Fruit fly (Drosophila melanogaster) whole organism, wandering third instar larva: ENCODE results near the gene pit.
A peak's percentile ranks its signal among the peaks of the same experiment; 100 is the strongest.

Experiments used
- Abd-B ChIP-seq: fragments of >200 bp; optimal IDR thresholded peaks from 2 replicates; lab custom pipeline; 2017; ENCODE audit warnings: missing biosample characterization, missing genetic modification characterization
- CG32264 ChIP-seq: fragments of 200-800 bp; sonication (Bioruptor generic); optimal IDR thresholded peaks from 2 replicates; lab custom pipeline; 2016; ENCODE audit warnings: missing biosample characterization, missing genetic modification characterization
- CG9705 ChIP-seq: fragments of 200-800 bp; sonication (Bioruptor generic); optimal IDR thresholded peaks from 2 replicates; lab custom pipeline; 2018; ENCODE audit warnings: missing biosample characterization, mild to moderate bottlenecking, missing genetic modification characterization
- CrebA ChIP-seq: fragments of 200-800 bp; sonication (Bioruptor generic); optimal IDR thresholded peaks from 2 replicates; lab custom pipeline; 2016; ENCODE audit warnings: missing biosample characterization, mild to moderate bottlenecking, missing genetic modification characterization, borderline replicate concordance
- Dfd ChIP-seq: fragments of >200 bp; optimal IDR thresholded peaks from 2 replicates; lab custom pipeline; 2017; ENCODE audit warnings: missing biosample characterization, missing genetic modification characterization
- GATAd ChIP-seq: sonication (Bioruptor generic); optimal IDR thresholded peaks from 2 replicates; lab custom pipeline; 2016; ENCODE audit warnings: missing biosample characterization, missing genetic modification characterization
- HLH106 ChIP-seq: fragments of 200-800 bp; optimal IDR thresholded peaks from 3 replicates; lab custom pipeline; 2019; ENCODE audit warnings: missing biosample characterization, mild to moderate bottlenecking, missing genetic modification characterization, moderate library complexity
- Hr78 ChIP-seq: fragments of >200 bp; optimal IDR thresholded peaks from 2 replicates; lab custom pipeline; 2017; ENCODE audit warnings: missing biosample characterization, missing genetic modification characterization
- Hr83 ChIP-seq: fragments of 200-300 bp; sonication (Bioruptor generic); optimal IDR thresholded peaks from 2 replicates; lab custom pipeline; 2016; ENCODE audit warnings: missing biosample characterization, mild to moderate bottlenecking, missing genetic modification characterization, moderate library complexity; ENCODE audit not compliant: poor library complexity, severe bottlenecking
- Jra ChIP-seq: sonication (Bioruptor generic); optimal IDR thresholded peaks from 2 replicates; lab custom pipeline; 2016; ENCODE audit warnings: missing biosample characterization, missing genetic modification characterization
- Myc ChIP-seq: fragments of >200 bp; optimal IDR thresholded peaks from 2 replicates; lab custom pipeline; 2017
- N ChIP-seq: fragments of >200 bp; optimal IDR thresholded peaks from 2 replicates; lab custom pipeline; 2018; ENCODE audit warnings: missing biosample characterization, missing external identifiers, missing genetic modification characterization
- OdsH ChIP-seq: fragments of 200-800 bp; sonication (Bioruptor generic); optimal IDR thresholded peaks from 2 replicates; lab custom pipeline; 2016; ENCODE audit warnings: missing biosample characterization, mild to moderate bottlenecking, missing genetic modification characterization
- Rel ChIP-seq, 2 experiments: fragments of 200-800 bp; sonication (Bioruptor generic) in 1 of 2; optimal IDR thresholded peaks; 2 replicates in 1 of 2; 3 replicates in 1 of 2; lab custom pipeline; 2016 to 2019; ENCODE audit warnings: mild to moderate bottlenecking in 2 of 2, missing biosample characterization in 2 of 2, missing genetic modification characterization in 2 of 2, moderate library complexity in 1 of 2
- Sp1 ChIP-seq: fragments of 200-800 bp; sonication (Bioruptor generic); optimal IDR thresholded peaks from 3 replicates; lab custom pipeline; 2019; ENCODE audit warnings: missing biosample characterization, mild to moderate bottlenecking, missing genetic modification characterization, moderate library complexity
- Vsx2 ChIP-seq: fragments of 200-300, 225-300 bp; sonication (Bioruptor generic); optimal IDR thresholded peaks from 2 replicates; lab custom pipeline; 2018; ENCODE audit warnings: missing biosample characterization, missing genetic modification characterization; ENCODE audit not compliant: partially characterized antibody
- br ChIP-seq: fragments of 200-800 bp; sonication (Bioruptor generic); optimal IDR thresholded peaks from 2 replicates; lab custom pipeline; 2016; ENCODE audit warnings: missing biosample characterization, missing genetic modification characterization
- brk ChIP-seq: fragments of 200-800 bp; sonication (Bioruptor generic); optimal IDR thresholded peaks from 2 replicates; lab custom pipeline; 2016; ENCODE audit warnings: missing biosample characterization, mild to moderate bottlenecking, missing genetic modification characterization
- dl ChIP-seq, 2 experiments: fragments of 175-275, 200-275 bp in 1 of 2; fragments of 200-275 bp in 1 of 2; sonication (Bioruptor generic); optimal IDR thresholded peaks; lab custom pipeline; 2018; ENCODE audit warnings: mild to moderate bottlenecking in 2 of 2, missing biosample characterization in 2 of 2, missing genetic modification characterization in 2 of 2, moderate library complexity in 2 of 2; ENCODE audit not compliant: partially characterized antibody in 2 of 2, insufficient read depth in 1 of 2
- dmrt93B ChIP-seq: fragments of 200-800 bp; sonication (Bioruptor generic); optimal IDR thresholded peaks from 2 replicates; lab custom pipeline; 2018; ENCODE audit warnings: missing biosample characterization, mild to moderate bottlenecking, missing genetic modification characterization
- ey ChIP-seq: fragments of 200-800 bp; sonication (Bioruptor generic); optimal IDR thresholded peaks from 2 replicates; lab custom pipeline; 2016; ENCODE audit warnings: missing biosample characterization, missing genetic modification characterization
- foxo ChIP-seq, 2 experiments: fragments of 200-800 bp; sonication (Bioruptor generic); optimal IDR thresholded peaks; 2 replicates in 1 of 2; 3 replicates in 1 of 2; lab custom pipeline; 2016 to 2017; ENCODE audit warnings: missing biosample characterization in 2 of 2, missing genetic modification characterization in 2 of 2
- fru ChIP-seq: fragments of 200-800 bp; sonication (Bioruptor generic); optimal IDR thresholded peaks from 3 replicates; lab custom pipeline; 2016; ENCODE audit warnings: missing biosample characterization, mild to moderate bottlenecking, missing genetic modification characterization
- h ChIP-seq: fragments of 200-800 bp; sonication (Bioruptor generic); optimal IDR thresholded peaks from 3 replicates; lab custom pipeline; 2016; ENCODE audit warnings: missing biosample characterization, mild to moderate bottlenecking, missing genetic modification characterization
- jim ChIP-seq: fragments of 175-275, 200-325 bp; sonication (Bioruptor generic); optimal IDR thresholded peaks from 2 replicates; lab custom pipeline; 2016; ENCODE audit warnings: missing biosample characterization, mild to moderate bottlenecking, missing genetic modification characterization
- pan ChIP-seq: fragments of >200 bp; optimal IDR thresholded peaks from 2 replicates; lab custom pipeline; 2017
- psq ChIP-seq: fragments of 200-800 bp; sonication (Bioruptor generic); optimal IDR thresholded peaks from 3 replicates; lab custom pipeline; 2017; ENCODE audit warnings: missing biosample characterization, mild to moderate bottlenecking, missing genetic modification characterization, moderate library complexity
- rgr ChIP-seq: fragments of 200-800 bp; sonication (Bioruptor generic); optimal IDR thresholded peaks from 3 replicates; lab custom pipeline; 2016; ENCODE audit warnings: missing biosample characterization, mild to moderate bottlenecking, missing genetic modification characterization
- sv ChIP-seq: fragments of 200-800 bp; sonication (Bioruptor generic); optimal IDR thresholded peaks from 3 replicates; lab custom pipeline; 2016; ENCODE audit warnings: missing biosample characterization, missing genetic modification characterization
- woc ChIP-seq: sonication (Bioruptor generic); optimal IDR thresholded peaks from 2 replicates; lab custom pipeline; 2016; ENCODE audit warnings: missing biosample characterization, mild to moderate bottlenecking, missing genetic modification characterization

pit gene

DNA sequence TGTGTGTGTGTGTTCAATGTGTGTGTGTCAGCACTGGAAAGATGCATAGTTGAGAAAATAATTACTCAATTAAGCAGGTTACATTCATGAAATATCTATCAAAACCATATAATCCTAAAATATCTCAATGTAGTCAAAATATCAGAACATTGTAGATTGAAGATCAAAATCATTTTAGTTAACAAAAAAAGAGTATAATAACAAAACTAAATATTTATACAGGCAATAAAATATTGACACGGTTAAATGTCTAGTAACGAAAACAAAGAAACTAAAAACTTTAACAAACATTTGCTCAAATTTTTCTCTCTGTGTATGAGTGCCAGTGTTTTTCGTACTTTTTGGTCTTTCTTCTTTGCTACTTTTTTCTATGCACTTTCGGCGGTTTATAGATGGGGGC is 35.2 kb upstream of the pit start:
- TF ChIP-seq fru (GFP tag; lab: Kevin White, UChicago) = peak; percentile 16
- TF ChIP-seq OdsH (GFP tag; lab: Kevin White, UChicago) = no peak
- TF ChIP-seq Hr78 = no peak
- TF ChIP-seq ey (GFP tag; lab: Kevin White, UChicago) = no peak

DNA sequence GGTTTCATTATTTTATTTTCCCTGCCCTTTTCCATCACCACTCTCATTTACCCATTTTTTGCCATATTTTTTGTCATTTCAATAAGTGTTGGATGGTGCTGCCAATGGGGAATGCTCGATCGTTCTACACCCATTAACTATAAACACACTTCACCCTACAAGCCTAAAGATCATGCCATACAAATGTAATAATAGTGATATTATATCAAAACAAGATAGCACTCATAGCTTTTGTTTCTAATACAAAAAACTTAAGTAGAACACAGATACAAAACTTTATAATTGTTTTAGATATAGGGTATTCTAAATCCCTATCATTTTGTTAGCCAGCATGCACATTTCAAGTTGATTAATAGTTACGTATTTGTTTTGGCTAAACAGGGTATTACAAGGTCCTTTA is 34.5 kb upstream of the pit start:
- TF ChIP-seq jim (GFP tag; lab: Kevin White, UChicago) (no peak), br (GFP tag; lab: Kevin White, UChicago) (no peak), psq (no peak), HLH106 (tag; lab: Kevin White, UChicago) (no peak), brk (GFP tag; lab: Kevin White, UChicago) (no peak), pan (lab: Kevin White, UChicago) (no peak), Abd-B (GFP tag; lab: Kevin White, UChicago) (no peak)

DNA sequence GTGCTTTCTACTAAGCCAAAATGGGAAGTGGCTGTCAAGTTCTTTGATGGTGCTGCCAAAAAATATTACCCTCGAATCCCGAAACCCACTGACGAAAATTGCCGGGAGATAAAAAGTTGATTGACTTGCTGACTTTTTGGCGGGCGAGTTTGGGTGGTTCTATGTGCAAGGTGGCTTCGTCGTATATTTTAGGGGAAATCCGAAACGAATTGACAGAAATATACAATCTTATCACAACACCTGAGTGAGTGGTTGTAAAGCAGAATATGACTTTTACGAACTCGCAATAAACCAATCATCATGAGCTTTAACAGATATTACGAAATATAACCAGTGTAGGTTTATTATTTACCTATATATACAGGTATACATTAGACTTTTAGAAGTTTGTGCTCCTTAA is 30.6 kb upstream of the pit start:
- no peak for TF ChIP-seq Rel (GFP tag; optimal IDR thresholded peaks at IDR 0.05; lab: Kevin White, UChicago)
- TF ChIP-seq Rel (tag; optimal IDR thresholded peaks at IDR 0.05; lab: Kevin White, UChicago) = peak; percentile 84
- TF ChIP-seq jim (GFP tag; lab: Kevin White, UChicago) = no peak

DNA sequence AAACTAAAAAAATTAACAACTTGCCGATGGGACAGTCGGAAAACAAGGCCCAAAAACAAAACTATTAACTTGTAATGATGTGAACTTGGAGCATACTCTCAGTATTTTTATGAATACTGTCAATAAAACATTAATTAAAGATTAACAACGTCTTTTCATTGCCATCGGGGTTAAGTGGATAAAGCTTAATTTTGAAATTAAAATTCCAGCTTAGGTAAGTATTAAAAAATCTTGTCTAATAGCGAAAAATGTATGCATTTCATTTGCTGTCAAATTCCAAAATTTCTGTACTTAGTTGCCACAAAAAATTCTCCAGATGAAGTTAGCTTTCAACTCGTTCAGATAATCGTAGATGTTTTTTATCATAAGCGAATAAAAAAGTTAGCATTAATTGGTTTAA is 19.7 kb upstream of the pit start, which contains the start of gene Theg:
Gene Theg (plus strand): TSS at position 301 of the 400 bp plus-strand sequence.
- no peak for TF ChIP-seq dmrt93B (GFP tag; lab: Kevin White, UChicago)
- TF ChIP-seq GATAd (GFP tag; lab: Kevin White, UChicago) = no peak
- no peak for TF ChIP-seq N (GFP tag; lab: Kevin White, UChicago)
- TF ChIP-seq Sp1 (GFP tag; lab: Kevin White, UChicago) = no peak

DNA sequence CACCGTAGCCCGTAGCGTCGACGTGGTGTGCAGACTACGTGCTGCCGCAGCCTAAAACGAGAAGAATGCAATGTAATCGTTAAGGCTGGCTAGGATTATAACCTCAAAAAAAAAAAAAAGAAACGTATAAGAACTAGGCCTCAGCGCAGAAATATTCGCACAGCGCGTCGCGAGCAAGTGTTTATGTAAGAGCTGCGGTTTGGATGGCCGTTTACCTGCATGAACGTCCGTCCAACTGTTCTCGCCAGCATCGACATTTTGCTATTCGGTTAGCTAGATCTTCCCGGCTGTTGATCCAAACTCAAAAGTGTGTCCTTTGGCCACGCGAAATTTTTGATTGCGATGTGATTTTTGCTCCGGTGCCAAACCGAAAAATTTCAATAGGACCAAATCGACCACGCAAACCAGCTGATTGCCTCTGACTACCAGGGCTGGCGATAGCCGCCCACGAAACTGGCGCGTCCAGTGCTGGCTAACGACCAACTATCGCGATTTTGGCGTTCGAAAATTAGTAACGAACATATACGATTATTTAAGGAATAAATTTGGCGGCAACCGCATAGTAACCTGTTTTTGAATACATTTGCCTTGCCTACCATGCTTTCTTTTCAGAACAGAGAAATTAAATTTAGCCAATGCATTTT is 15.2 kb upstream of the pit start, which contains the start of gene Idh3b:
Gene Idh3b (minus strand): TSS at position 606 of the 644 bp plus-strand sequence.
- TF ChIP-seq sv (GFP tag; lab: Kevin White, UChicago) (peak; percentile 70), Dfd (GFP tag; lab: Kevin White, UChicago) (no peak), Vsx2 (no peak), fru (GFP tag; lab: Kevin White, UChicago) (peak; percentile 74), CG9705 (GFP tag; lab: Kevin White, UChicago) (peak; percentile 48), N (GFP tag; lab: Kevin White, UChicago) (no peak), Hr83 (peak; percentile 93), dl (GFP tag; optimal IDR thresholded peaks at IDR 0.05; lab: Kevin White, UChicago; ENCODE audit: insufficient read depth in 1 of 2, partially characterized antibody in 2 of 2) (no peak), h (GFP tag; lab: Kevin White, UChicago) (peak; percentile 72), rgr (peak; percentile 73), foxo (GFP tag; optimal IDR thresholded peaks at IDR 0.05; lab: Kevin White, UChicago) (peak in 1 of 2 experiments; percentile 78), Rel (GFP tag; optimal IDR thresholded peaks at IDR 0.05; lab: Kevin White, UChicago) (no peak), Rel (tag; optimal IDR thresholded peaks at IDR 0.05; lab: Kevin White, UChicago) (peak; percentile 63), psq (peak; percentile 35), HLH106 (tag; lab: Kevin White, UChicago) (no peak), ey (GFP tag; lab: Kevin White, UChicago) (peak; percentile 59), br (GFP tag; lab: Kevin White, UChicago) (peak; percentile 55), CrebA (GFP tag; lab: Kevin White, UChicago) (no peak), GATAd (GFP tag; lab: Kevin White, UChicago) (no peak), Jra (peak; percentile 79), OdsH (GFP tag; lab: Kevin White, UChicago) (peak; percentile 36), woc (GFP tag; lab: Kevin White, UChicago) (peak; percentile 81), Myc (peak; percentile 30), CG32264 (GFP tag; lab: Kevin White, UChicago) (no peak)
